Worm (Caenorhabditis elegans) whole organism, late embryonic: Measurements from ENCODE around the gene K06B4.15.

Experiments used
- K09A11.1 ChIP-seq: sonication (generic microtip); optimal IDR thresholded peaks from 2 replicates; lab custom pipeline; 2017; ENCODE audit warnings: antibody characterized with exemption, mild to moderate bottlenecking, missing genetic modification characterization, missing compliant biosample characterization; ENCODE audit not compliant: insufficient read depth
- ahr-1 ChIP-seq: sonication (generic microtip); optimal IDR thresholded peaks from 2 replicates; lab custom pipeline; 2016; ENCODE audit warnings: missing genetic modification characterization, missing compliant biosample characterization
- ceh-14 ChIP-seq: sonication (generic microtip); optimal IDR thresholded peaks from 2 replicates; lab custom pipeline; 2016; ENCODE audit warnings: missing genotype, missing genetic modification characterization, missing compliant biosample characterization
- ceh-18 ChIP-seq: sonication (generic microtip); optimal IDR thresholded peaks from 2 replicates; lab custom pipeline; 2016; ENCODE audit warnings: missing genetic modification characterization, missing compliant biosample characterization
- ceh-24 ChIP-seq: sonication (generic microtip); optimal IDR thresholded peaks from 2 replicates; lab custom pipeline; 2016; ENCODE audit warnings: mild to moderate bottlenecking, missing genetic modification characterization, missing compliant biosample characterization
- ceh-34 ChIP-seq: sonication (generic microtip); optimal IDR thresholded peaks from 2 replicates; lab custom pipeline; 2016; ENCODE audit warnings: mild to moderate bottlenecking, missing genetic modification characterization, missing compliant biosample characterization
- ceh-45 ChIP-seq: fragments of 200-800 bp; sonication (Bioruptor generic); IDR thresholded peaks from 2 replicates; pipeline ENCODE4 v1.3.6; 2022; ENCODE audit warnings: missing genetic modification reagents, missing genetic modification characterization, missing compliant biosample characterization
- ceh-48 ChIP-seq: sonication (generic microtip); optimal IDR thresholded peaks from 2 replicates; lab custom pipeline; 2016; ENCODE audit warnings: missing genetic modification characterization, inconsistent platforms, missing compliant biosample characterization
- che-1 ChIP-seq: sonication (generic microtip); optimal IDR thresholded peaks from 2 replicates; lab custom pipeline; 2016; ENCODE audit warnings: mild to moderate bottlenecking, missing genetic modification characterization, missing compliant biosample characterization
- dve-1 ChIP-seq: sonication (generic microtip); optimal IDR thresholded peaks from 2 replicates; lab custom pipeline; 2017; ENCODE audit warnings: antibody characterized with exemption, mild to moderate bottlenecking, missing genetic modification characterization, missing compliant biosample characterization
- elt-2 ChIP-seq: sonication (generic microtip); optimal IDR thresholded peaks from 2 replicates; lab custom pipeline; 2016; ENCODE audit warnings: missing genetic modification reagents, missing genetic modification characterization, missing compliant biosample characterization
- fkh-10 ChIP-seq: fragments of 150-350 bp; optimal IDR thresholded peaks from 2 replicates; lab custom pipeline; 2014; ENCODE audit warnings: missing biosample characterization, missing genetic modification reagents, missing genetic modification characterization
- hlh-30 ChIP-seq: sonication (generic microtip); optimal IDR thresholded peaks from 2 replicates; lab custom pipeline; 2017; ENCODE audit warnings: antibody characterized with exemption, missing genetic modification characterization, missing compliant biosample characterization; ENCODE audit not compliant: insufficient read depth
- hlh-8 ChIP-seq: sonication (generic microtip); optimal IDR thresholded peaks from 2 replicates; lab custom pipeline; 2016; ENCODE audit warnings: missing genotype, missing genetic modification characterization, missing compliant biosample characterization
- lim-6 ChIP-seq: sonication (generic microtip); optimal IDR thresholded peaks from 2 replicates; lab custom pipeline; 2016; ENCODE audit warnings: missing genetic modification characterization, missing compliant biosample characterization
- lin-11 ChIP-seq: fragments of 200-800 bp; sonication (Bioruptor generic); optimal IDR thresholded peaks from 2 replicates; lab custom pipeline; 2018; ENCODE audit warnings: mild to moderate bottlenecking, missing genetic modification characterization, missing compliant biosample characterization
- madf-2 ChIP-seq: sonication (generic microtip); optimal IDR thresholded peaks from 2 replicates; lab custom pipeline; 2017; ENCODE audit warnings: missing genetic modification characterization, missing compliant biosample characterization
- mec-3 ChIP-seq: sonication (generic microtip); optimal IDR thresholded peaks from 2 replicates; lab custom pipeline; 2016; ENCODE audit warnings: borderline replicate concordance, missing genetic modification characterization, missing compliant biosample characterization
- nfya-1 ChIP-seq: sonication (generic microtip); optimal IDR thresholded peaks from 2 replicates; lab custom pipeline; 2017; ENCODE audit warnings: missing genetic modification characterization, mild to moderate bottlenecking, missing compliant biosample characterization, antibody characterized with exemption, moderate library complexity
- nhr-11 ChIP-seq: fragments of 150-350 bp; optimal IDR thresholded peaks from 2 replicates; lab custom pipeline; 2014; ENCODE audit warnings: missing biosample characterization, missing genetic modification characterization
- nhr-232 ChIP-seq: sonication (generic microtip); optimal IDR thresholded peaks from 2 replicates; lab custom pipeline; 2016; ENCODE audit warnings: missing genetic modification characterization, missing compliant biosample characterization
- odd-2 ChIP-seq: sonication (generic microtip); optimal IDR thresholded peaks from 2 replicates; lab custom pipeline; 2017; ENCODE audit warnings: antibody characterized with exemption, mild to moderate bottlenecking, missing genetic modification characterization, missing compliant biosample characterization
- pat-9 ChIP-seq: fragments of 200-800 bp; sonication (Bioruptor generic); optimal IDR thresholded peaks from 2 replicates; lab custom pipeline; 2018; ENCODE audit warnings: mild to moderate bottlenecking, missing genetic modification characterization, moderate library complexity, missing compliant biosample characterization
- pqm-1 ChIP-seq: sonication (generic microtip); optimal IDR thresholded peaks from 2 replicates; lab custom pipeline; 2016; ENCODE audit warnings: missing genetic modification characterization, missing compliant biosample characterization
- ref-2 ChIP-seq: sonication (generic microtip); optimal IDR thresholded peaks from 2 replicates; lab custom pipeline; 2016; ENCODE audit warnings: missing genetic modification characterization, missing compliant biosample characterization
- sox-2 ChIP-seq: fragments of 200-800 bp; sonication (Bioruptor generic); IDR thresholded peaks from 2 replicates; pipeline ENCODE4 v1.3.6; 2022; ENCODE audit warnings: missing genetic modification reagents, missing genetic modification characterization, missing compliant biosample characterization
- sox-4 ChIP-seq: sonication (generic microtip); optimal IDR thresholded peaks from 2 replicates; lab custom pipeline; 2017; ENCODE audit warnings: mild to moderate bottlenecking, missing genetic modification characterization, inconsistent platforms, missing compliant biosample characterization
- tbx-2 ChIP-seq: sonication (generic microtip); optimal IDR thresholded peaks from 2 replicates; lab custom pipeline; 2016; ENCODE audit warnings: missing genetic modification characterization, missing compliant biosample characterization
- tbx-7 ChIP-seq: sonication (generic microtip); optimal IDR thresholded peaks from 2 replicates; lab custom pipeline; 2016; ENCODE audit warnings: missing genotype, missing genetic modification characterization, missing compliant biosample characterization
- unc-86 ChIP-seq: sonication (generic microtip); optimal IDR thresholded peaks from 2 replicates; lab custom pipeline; 2016; ENCODE audit warnings: missing genetic modification characterization, missing compliant biosample characterization
- ztf-16 ChIP-seq: sonication (generic microtip); optimal IDR thresholded peaks from 2 replicates; lab custom pipeline; 2017; ENCODE audit warnings: missing genetic modification characterization, missing compliant biosample characterization

The K06B4.15 gene

ce11 chrV:15712385-15712784, 42.1 kb downstream of the K06B4.15 start:
- TF ChIP-seq tbx-7 (no peak), hlh-30 (no peak), nhr-232 (no peak)

ce11 chrV:15715636-15716035, 45.4 kb downstream of the K06B4.15 start:
- TF ChIP-seq fkh-10 (GFP tag; lab: Kevin White, UChicago) (no peak), ceh-18 (tag; lab: Kevin White, UChicago) (no peak), ceh-48 (tag; lab: Kevin White, UChicago) (no peak), dve-1 (tag; lab: Kevin White, UChicago) (no peak)

- no peak for TF ChIP-seq nhr-11
- no peak for TF ChIP-seq K09A11.1
- no peak for TF ChIP-seq che-1
- no peak for TF ChIP-seq sox-4 (tag; lab: Kevin White, UChicago)
- no peak for TF ChIP-seq dve-1 (tag; lab: Kevin White, UChicago)
- no peak for TF ChIP-seq tbx-2 (tag; lab: Kevin White, UChicago)
- no peak for TF ChIP-seq fkh-10 (GFP tag; lab: Kevin White, UChicago)
- TF ChIP-seq pat-9 = no peak
- TF ChIP-seq pqm-1 = no peak
- no peak for TF ChIP-seq nfya-1 (tag; lab: Kevin White, UChicago)
- no peak for TF ChIP-seq hlh-30
- TF ChIP-seq sox-2 (GFP tag; lab: Robert Waterston, UW) = no peak
- TF ChIP-seq ahr-1 (tag; lab: Kevin White, UChicago) = no peak
- no peak for TF ChIP-seq ceh-24 (tag; lab: Kevin White, UChicago)
- no peak for TF ChIP-seq ztf-16 (tag; lab: Kevin White, UChicago)
- TF ChIP-seq madf-2 (tag; lab: Kevin White, UChicago) = no peak
- TF ChIP-seq ceh-45 (GFP tag; lab: Robert Waterston, UW) = no peak
Measured at ce11 chrV:15716679-15717078, 46.4 kb downstream of the K06B4.15 start, which contains the start of gene Y6E2A.4. Gene Y6E2A.4, minus strand, starts transcription at chrV:15716779.

ce11 chrV:15718562-15718961, 48.3 kb downstream of the K06B4.15 start, which contains the start of gene Y6E2A.5:
Gene Y6E2A.5, minus strand, starts transcription at chrV:15718662.
- TF ChIP-seq lim-6 (tag; lab: Kevin White, UChicago) (no peak), ceh-34 (no peak), hlh-8 (tag; lab: Kevin White, UChicago) (no peak), madf-2 (tag; lab: Kevin White, UChicago) (no peak), ref-2 (tag; lab: Kevin White, UChicago) (no peak), ceh-48 (tag; lab: Kevin White, UChicago) (no peak), odd-2 (no peak), elt-2 (tag; lab: Kevin White, UChicago) (no peak), ahr-1 (tag; lab: Kevin White, UChicago) (no peak), lin-11 (tag; lab: Kevin White, UChicago) (no peak), ceh-14 (tag; lab: Kevin White, UChicago) (no peak), unc-86 (tag; lab: Kevin White, UChicago) (no peak), ztf-16 (tag; lab: Kevin White, UChicago) (no peak)

ce11 chrV:15719570-15719969, 49.3 kb downstream of the K06B4.15 start, which contains the start of gene Y6E2A.7:
Gene Y6E2A.7, plus strand, starts transcription at chrV:15719870.
- no peak for TF ChIP-seq pat-9

- TF ChIP-seq fkh-10 (GFP tag; lab: Kevin White, UChicago) = no peak
- TF ChIP-seq mec-3 = no peak
Measured at ce11 chrV:15721431-15721830, 51.2 kb downstream of the K06B4.15 start.
